Worm (Caenorhabditis elegans) whole organism, L4/young adult: Measurements from ENCODE around the gene C17G10.13.

Source experiments
- W03F9.2 ChIP-seq: fragments of 150-350 bp; optimal IDR thresholded peaks from 2 replicates; lab custom pipeline; 2014; ENCODE audit warnings: missing biosample characterization, missing genetic modification characterization
- dao-5 ChIP-seq: sonication (generic microtip); optimal IDR thresholded peaks from 2 replicates; lab custom pipeline; 2016; ENCODE audit warnings: missing genotype, missing genetic modification characterization, moderate library complexity, missing compliant biosample characterization
- him-1 ChIP-seq: sonication (generic microtip); optimal IDR thresholded peaks from 2 replicates; lab custom pipeline; 2016; ENCODE audit warnings: missing genotype, missing genetic modification reagents, missing genetic modification characterization, missing compliant biosample characterization

ce11 chrII:5553531-5553930 lies 36.1 kb downstream of the C17G10.13 start:
- no peak for TF ChIP-seq W03F9.2 (tag; lab: Kevin White, UChicago)
- no peak for TF ChIP-seq dao-5 (tag; lab: Kevin White, UChicago)
- TF ChIP-seq him-1 (tag; lab: Kevin White, UChicago) = no peak
